Fruit fly (Drosophila melanogaster) Kc167 (cell line): ENCODE results near the gene CG14810.

ENCODE experiments used
- Sin3A ChIP-seq: fragments of >200 bp; optimal IDR thresholded peaks from 2 replicates; lab custom pipeline; 2018; ENCODE audit warnings: missing external identifiers
- insv ChIP-seq: fragments of >200 bp; optimal IDR thresholded peaks from 3 replicates; lab custom pipeline; 2018; ENCODE audit warnings: missing external identifiers

- no peak for TF ChIP-seq Sin3A (lab: Kevin White, UChicago)
- no peak for TF ChIP-seq insv (lab: Kevin White, UChicago)
Measured at dm6 chrX:1772626-1773025, 47.5 kb downstream of the CG14810 start.
